Fruit fly (Drosophila melanogaster): ENCODE data around the gene lute.

DNA sequence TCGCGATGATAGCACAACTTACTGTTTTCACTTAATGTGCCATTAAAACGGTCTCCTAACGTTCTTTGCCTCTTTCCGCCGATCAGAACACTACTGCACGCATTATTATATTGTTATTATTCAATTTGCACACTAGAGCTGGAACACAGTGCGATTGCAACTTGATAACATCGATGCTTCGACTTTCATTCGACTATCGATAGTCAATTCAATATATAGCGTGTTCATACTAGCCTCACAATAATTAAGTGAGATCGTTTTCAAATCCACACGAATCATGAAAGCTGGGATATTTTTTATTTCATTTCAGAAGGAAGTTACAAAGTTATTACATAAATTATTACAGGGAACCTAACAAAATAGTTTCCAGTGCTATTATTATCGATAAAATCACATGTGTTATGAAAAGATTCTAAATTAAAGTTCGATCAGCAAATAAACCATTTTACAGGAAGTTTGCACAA, 21.6 kb downstream of the lute start:
- TF ChIP-seq CG8478 (optimal IDR thresholded peaks at IDR 0.05) (no peak), CTCF (optimal IDR thresholded peaks at IDR 0.05) (peak; percentile 38 to 43)

Measured in S2 (cell line).